Worm (Caenorhabditis elegans) whole organism, mixed stage, embryonic: ENCODE measurements around the gene nhr-97.
A peak's percentile ranks its signal among the peaks of the same experiment; 100 is the strongest.

Source experiments
- blmp-1 ChIP-seq: fragments of 150-350 bp; optimal IDR thresholded peaks from 2 replicates; lab custom pipeline; 2014; ENCODE audit warnings: missing biosample characterization, missing genetic modification characterization
- cnd-1 ChIP-seq: fragments of 200-800 bp; sonication (Bioruptor generic); optimal IDR thresholded peaks from 2 replicates; lab custom pipeline; 2018; ENCODE audit warnings: mild to moderate bottlenecking, missing genetic modification characterization, missing compliant biosample characterization
- elt-3 ChIP-seq: fragments of 150-350 bp; optimal IDR thresholded peaks from 2 replicates; lab custom pipeline; 2014; ENCODE audit warnings: missing biosample characterization, missing genetic modification characterization
- hlh-1 ChIP-seq: fragments of 150-350 bp; optimal IDR thresholded peaks from 2 replicates; lab custom pipeline; 2014; ENCODE audit warnings: missing biosample characterization, missing genetic modification reagents, missing genetic modification characterization
- lin-13 ChIP-seq: fragments of 150-350 bp; optimal IDR thresholded peaks from 2 replicates; lab custom pipeline; 2014; ENCODE audit warnings: missing biosample characterization, missing genetic modification characterization
- mep-1 ChIP-seq: fragments of 150-350 bp; optimal IDR thresholded peaks from 2 replicates; lab custom pipeline; 2017; ENCODE audit warnings: missing biosample characterization, missing genetic modification reagents, missing genetic modification characterization, inconsistent platforms
- nhr-12 ChIP-seq: fragments of 150-350 bp; optimal IDR thresholded peaks from 2 replicates; lab custom pipeline; 2014; ENCODE audit warnings: missing biosample characterization, missing genetic modification characterization
- nhr-28 ChIP-seq: fragments of 150-350 bp; optimal IDR thresholded peaks from 2 replicates; lab custom pipeline; 2014; ENCODE audit warnings: missing biosample characterization, missing genetic modification characterization
- pha-4 ChIP-seq: fragments of 150-350 bp; optimal IDR thresholded peaks from 2 replicates; lab custom pipeline; 2018; ENCODE audit warnings: missing biosample characterization, missing genetic modification reagents, missing genetic modification characterization
- tbx-8 ChIP-seq: fragments of 200-800 bp; sonication (Bioruptor generic); optimal IDR thresholded peaks from 2 replicates; lab custom pipeline; 2018; ENCODE audit warnings: mild to moderate bottlenecking, missing genetic modification characterization, moderate library complexity, missing compliant biosample characterization
- unc-39 ChIP-seq: fragments of 150-350 bp; optimal IDR thresholded peaks from 2 replicates; lab custom pipeline; 2014; ENCODE audit warnings: missing biosample characterization, missing genetic modification characterization
- unc-62 ChIP-seq: fragments of 150-350 bp; optimal IDR thresholded peaks from 2 replicates; lab custom pipeline; 2014; ENCODE audit warnings: missing biosample characterization, missing genetic modification reagents, missing genetic modification characterization
- ztf-11 ChIP-seq: fragments of 150-350 bp; optimal IDR thresholded peaks from 2 replicates; lab custom pipeline; 2014; ENCODE audit warnings: missing biosample characterization, missing genetic modification characterization

DNA sequence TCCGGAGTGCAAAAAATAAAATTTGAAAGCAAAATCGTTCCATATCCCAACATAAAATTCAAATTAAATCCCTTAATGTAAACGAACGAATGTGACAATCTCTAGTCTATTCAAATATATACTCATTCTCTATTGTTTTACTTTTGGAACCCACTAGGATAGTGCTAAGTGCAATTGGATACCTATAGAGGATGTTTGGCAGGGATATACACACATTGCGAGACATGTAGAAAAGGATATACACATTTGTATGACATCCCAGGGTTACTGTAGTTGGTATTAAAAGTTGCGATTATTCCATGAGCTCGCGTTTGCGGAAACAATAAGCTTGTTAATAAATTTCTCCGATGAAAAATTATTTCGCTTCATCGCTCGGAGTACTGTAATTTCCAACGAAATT lies 16.0 kb downstream of the nhr-97 start:
- no peak for TF ChIP-seq ztf-11 (tag; lab: Kevin White, UChicago)
- TF ChIP-seq pha-4 = no peak
- no peak for TF ChIP-seq unc-39
- no peak for TF ChIP-seq nhr-12
- no peak for TF ChIP-seq tbx-8 (GFP tag; lab: Kevin White, UChicago)
- TF ChIP-seq nhr-28 (tag; lab: Kevin White, UChicago) = no peak
- TF ChIP-seq hlh-1 (tag; lab: Kevin White, UChicago) = no peak
- TF ChIP-seq elt-3 (tag; lab: Kevin White, UChicago) = no peak
- peak; percentile 50 for TF ChIP-seq cnd-1 (tag; lab: Kevin White, UChicago)
- no peak for TF ChIP-seq unc-62
- no peak for TF ChIP-seq mep-1
- TF ChIP-seq lin-13 (tag; lab: Kevin White, UChicago) = no peak
- TF ChIP-seq blmp-1 (tag; lab: Kevin White, UChicago) = no peak
